Worm (Caenorhabditis elegans) whole organism, L3 larva: Measurements from ENCODE around the gene sprr-3.

ENCODE experiments used
- ama-1 ChIP-seq: fragments of 150-350 bp; optimal IDR thresholded peaks from 2 replicates; lab custom pipeline; 2018
- nhr-67 ChIP-seq: fragments of 150-350 bp; optimal IDR thresholded peaks from 2 replicates; lab custom pipeline; 2014; ENCODE audit warnings: missing biosample characterization, missing genetic modification characterization

ce11 chrIV:2556211-2556610, 14.1 kb downstream of the sprr-3 start:
- TF ChIP-seq nhr-67 (tag; lab: Kevin White, UChicago) (no peak), ama-1 (lab: Kevin White, UChicago) (no peak)
